Worm (Caenorhabditis elegans): ENCODE results near the gene nhr-22.

nhr-22 gene

ce11 chrII:6491817-6492452 lies 42.3 kb upstream of the nhr-22 start, which contains the start of the genes T28D9.11 and T28D9.1:
T28D9.11 (minus strand) TSS chrII:6491993.
T28D9.1 (plus strand) TSS chrII:6492402.
- TF ChIP-seq lin-11 (tag; optimal IDR thresholded peaks at IDR 0.05) (peak; percentile 60), unc-39 (tag; optimal IDR thresholded peaks at IDR 0.05) (peak; percentile 36), egl-27 (tag; optimal IDR thresholded peaks at IDR 0.05) (peak; percentile 9), nhr-10 (tag; optimal IDR thresholded peaks at IDR 0.05) (no peak), unc-55 (GFP tag; optimal IDR thresholded peaks at IDR 0.05) (peak; percentile 66), lsy-2 (tag; optimal IDR thresholded peaks at IDR 0.05) (peak in 1 of 2 experiments; percentile 68), nhr-23 (tag; optimal IDR thresholded peaks at IDR 0.05) (no peak), nhr-25 (tag; optimal IDR thresholded peaks at IDR 0.05) (no peak), elt-3 (tag; optimal IDR thresholded peaks at IDR 0.05) (no peak), dmd-4 (tag; optimal IDR thresholded peaks at IDR 0.05) (no peak), ztf-11 (tag; optimal IDR thresholded peaks at IDR 0.05) (no peak), C34F6.9 (tag; optimal IDR thresholded peaks at IDR 0.05) (peak; percentile 47), elt-1 (tag; optimal IDR thresholded peaks at IDR 0.05) (no peak), nhr-11 (tag; optimal IDR thresholded peaks at IDR 0.05) (no peak), sem-4 (tag; optimal IDR thresholded peaks at IDR 0.05) (no peak), R02D3.7 (tag; optimal IDR thresholded peaks at IDR 0.05) (no peak), ztf-4 (tag; optimal IDR thresholded peaks at IDR 0.05) (no peak), snpc-4 (tag; optimal IDR thresholded peaks at IDR 0.05) (peak; percentile 94), ceh-16 (tag; optimal IDR thresholded peaks at IDR 0.05) (peak; percentile 5), lin-13 (GFP tag; optimal IDR thresholded peaks at IDR 0.05) (peak; percentile 19), Y55F3AM.14 (GFP tag; optimal IDR thresholded peaks at IDR 0.05) (no peak), unc-62 (GFP tag; optimal IDR thresholded peaks at IDR 0.05) (no peak), nhr-129 (tag; optimal IDR thresholded peaks at IDR 0.05) (peak; percentile 82), skn-1 (tag; optimal IDR thresholded peaks at IDR 0.05) (no peak), nhr-77 (tag; optimal IDR thresholded peaks at IDR 0.05) (no peak), nhr-237 (tag; optimal IDR thresholded peaks at IDR 0.05) (no peak), sma-9 (GFP tag; optimal IDR thresholded peaks at IDR 0.05) (peak; percentile 7), sma-9 (tag; optimal IDR thresholded peaks at IDR 0.05) (no peak), crh-2 (tag; optimal IDR thresholded peaks at IDR 0.05) (peak; percentile 3), F13H6.1 (tag; optimal IDR thresholded peaks at IDR 0.05) (peak; percentile 67), mbf-1 (tag; optimal IDR thresholded peaks at IDR 0.05) (no peak), peb-1 (tag; optimal IDR thresholded peaks at IDR 0.05) (no peak), mdl-1 (tag; optimal IDR thresholded peaks at IDR 0.05) (peak; percentile 9 to 41), ama-1 (optimal IDR thresholded peaks at IDR 0.05) (peak; percentile 23), zag-1 (tag; optimal IDR thresholded peaks at IDR 0.05) (peak; percentile 40), ZK546.5 (tag; optimal IDR thresholded peaks at IDR 0.05) (no peak), ztf-1 (GFP tag; conservative IDR thresholded peaks at IDR 0.05) (no peak), gmeb-1 (tag; optimal IDR thresholded peaks at IDR 0.05) (no peak), mab-5 (tag; optimal IDR thresholded peaks at IDR 0.05) (no peak), fos-1 (tag; optimal IDR thresholded peaks at IDR 0.05) (peak; percentile 34), nhr-12 (tag; optimal IDR thresholded peaks at IDR 0.05) (no peak), blmp-1 (tag; optimal IDR thresholded peaks at IDR 0.05; ENCODE audit: insufficient read depth) (no peak), sma-3 (GFP tag; optimal IDR thresholded peaks at IDR 0.05) (no peak), ceh-82 (tag; optimal IDR thresholded peaks at IDR 0.05) (no peak), aly-2 (tag; optimal IDR thresholded peaks at IDR 0.05) (no peak), lin-39 (tag; optimal IDR thresholded peaks at IDR 0.05) (no peak), nhr-21 (tag; optimal IDR thresholded peaks at IDR 0.05) (peak; percentile 45), alr-1 (tag; optimal IDR thresholded peaks at IDR 0.05) (no peak), nhr-6 (tag; optimal IDR thresholded peaks at IDR 0.05) (no peak)
